Fruit fly (Drosophila melanogaster) whole organism, embryonic: ENCODE measurements around the gene Mis12.

Experiments used
- Abd-B ChIP-seq: fragments of 200-800 bp; sonication (Bioruptor generic); optimal IDR thresholded peaks from 2 replicates; lab custom pipeline; 2018; ENCODE audit warnings: missing biosample characterization, mild to moderate bottlenecking, missing genetic modification characterization, moderate library complexity
- Aef1 ChIP-seq: fragments of 200-800 bp; sonication (Bioruptor generic); IDR thresholded peaks from 3 replicates; pipeline ENCODE4 v1.3.6; 2022; ENCODE audit warnings: missing biosample characterization, missing genetic modification characterization
- CG1024 ChIP-seq: fragments of 200-800 bp; sonication (Bioruptor generic); IDR thresholded peaks from 2 replicates; pipeline ENCODE4 v1.3.6; 2022; ENCODE audit warnings: missing biosample characterization, missing genetic modification characterization
- CG10321 ChIP-seq: fragments of 200-800 bp; sonication (Bioruptor generic); IDR thresholded peaks from 2 replicates; pipeline ENCODE4 v1.3.6; 2022; ENCODE audit warnings: missing biosample characterization, missing genetic modification characterization
- CG11695 ChIP-seq: fragments of 200-800 bp; sonication (Bioruptor generic); IDR thresholded peaks from 3 replicates; pipeline ENCODE4 v1.3.6; 2022; ENCODE audit warnings: missing biosample characterization, missing genetic modification characterization
- CG12071 ChIP-seq: fragments of 200-800 bp; sonication (Bioruptor generic); optimal IDR thresholded peaks from 3 replicates; lab custom pipeline; 2018; ENCODE audit warnings: missing biosample characterization, mild to moderate bottlenecking, missing genetic modification characterization
- CG12744 ChIP-seq: fragments of 200-800 bp; sonication (Bioruptor generic); optimal IDR thresholded peaks from 2 replicates; lab custom pipeline; 2016; ENCODE audit warnings: missing biosample characterization, missing genetic modification characterization
- CG13894 ChIP-seq: fragments of 200-800 bp; sonication (Bioruptor generic); optimal IDR thresholded peaks from 3 replicates; lab custom pipeline; 2018; ENCODE audit warnings: missing biosample characterization, mild to moderate bottlenecking, missing genetic modification characterization, moderate library complexity
- CG15011 ChIP-seq: fragments of 200-800 bp; sonication (Bioruptor generic); optimal IDR thresholded peaks from 3 replicates; lab custom pipeline; 2018; ENCODE audit warnings: missing biosample characterization, mild to moderate bottlenecking, missing genetic modification characterization
- CG15696 ChIP-seq: fragments of 200-800 bp; sonication (Bioruptor generic); optimal IDR thresholded peaks from 2 replicates; lab custom pipeline; 2019; ENCODE audit warnings: missing biosample characterization, mild to moderate bottlenecking, missing genetic modification characterization, moderate library complexity
- CG16815 ChIP-seq: fragments of 200-800 bp; sonication (Bioruptor generic); optimal IDR thresholded peaks from 3 replicates; lab custom pipeline; 2017; ENCODE audit warnings: missing biosample characterization, mild to moderate bottlenecking, missing genetic modification characterization
- CG16863 ChIP-seq: fragments of 200-800 bp; sonication (Bioruptor generic); optimal IDR thresholded peaks from 3 replicates; lab custom pipeline; 2016; ENCODE audit warnings: missing biosample characterization, missing genetic modification characterization
- CG18262 ChIP-seq: fragments of 200-800 bp; optimal IDR thresholded peaks from 3 replicates; lab custom pipeline; 2019; ENCODE audit warnings: missing biosample characterization, mild to moderate bottlenecking, missing genetic modification characterization, moderate library complexity
- CG2202 ChIP-seq: fragments of 200-800 bp; sonication (Bioruptor generic); optimal IDR thresholded peaks from 2 replicates; lab custom pipeline; 2018; ENCODE audit warnings: missing biosample characterization, mild to moderate bottlenecking, missing genetic modification characterization
- CG2889 ChIP-seq: fragments of 200-800 bp; sonication (Bioruptor generic); IDR thresholded peaks from 3 replicates; pipeline ENCODE4 v1.3.6; 2022; ENCODE audit warnings: missing biosample characterization, missing genetic modification characterization
- CG42726 ChIP-seq: fragments of 200-800 bp; sonication (Bioruptor generic); IDR thresholded peaks from 2 replicates; pipeline ENCODE4 v1.3.6; 2022; ENCODE audit warnings: missing biosample characterization, missing genetic modification characterization; ENCODE audit not compliant: partially characterized antibody
- CG43689 ChIP-seq: fragments of 200-800 bp; sonication (Bioruptor generic); IDR thresholded peaks from 2 replicates; pipeline ENCODE4 v1.3.6; 2022; ENCODE audit warnings: missing biosample characterization, missing genetic modification characterization
- CG4820 ChIP-seq: fragments of 200-800 bp; sonication (Bioruptor generic); optimal IDR thresholded peaks from 3 replicates; lab custom pipeline; 2016; ENCODE audit warnings: missing biosample characterization, missing genetic modification characterization
- CG6175 ChIP-seq: fragments of 200-800 bp; sonication (Bioruptor generic); IDR thresholded peaks from 3 replicates; pipeline ENCODE4 v1.3.6; 2022; ENCODE audit warnings: missing biosample characterization, missing genetic modification characterization
- CG7556 ChIP-seq: fragments of 200-800 bp; sonication (Bioruptor generic); optimal IDR thresholded peaks from 2 replicates; lab custom pipeline; 2017; ENCODE audit warnings: missing biosample characterization, mild to moderate bottlenecking, missing genetic modification characterization
- CG8089 ChIP-seq: fragments of 200-800 bp; sonication (Bioruptor generic); optimal IDR thresholded peaks from 3 replicates; lab custom pipeline; 2016; ENCODE audit warnings: missing biosample characterization, missing genetic modification characterization
- CG9876 ChIP-seq: fragments of 200-800 bp; sonication (Bioruptor generic); optimal IDR thresholded peaks from 2 replicates; lab custom pipeline; 2016; ENCODE audit warnings: missing biosample characterization, missing genetic modification characterization
- ERR ChIP-seq: fragments of 200-800 bp; sonication (Bioruptor generic); optimal IDR thresholded peaks from 2 replicates; lab custom pipeline; 2016; ENCODE audit warnings: missing biosample characterization, missing genetic modification characterization
- Fer1 ChIP-seq: fragments of 200-800 bp; sonication (Bioruptor generic); optimal IDR thresholded peaks from 2 replicates; lab custom pipeline; 2017; ENCODE audit warnings: missing biosample characterization, mild to moderate bottlenecking, missing genetic modification characterization
- H2.0 ChIP-seq: fragments of 200-800 bp; sonication (Bioruptor generic); IDR thresholded peaks from 2 replicates; pipeline ENCODE4 v1.3.6; 2022; ENCODE audit warnings: missing biosample characterization, missing genetic modification characterization
- Max ChIP-seq: fragments of 200-800 bp; sonication (Bioruptor generic); optimal IDR thresholded peaks from 2 replicates; lab custom pipeline; 2016; ENCODE audit warnings: missing biosample characterization, mild to moderate bottlenecking, missing genetic modification characterization
- NC2β ChIP-seq: fragments of 200-800 bp; sonication (Bioruptor generic); optimal IDR thresholded peaks from 2 replicates; lab custom pipeline; 2016; ENCODE audit warnings: missing biosample characterization, missing genetic modification characterization
- Ravus ChIP-seq: fragments of 200-800 bp; sonication (Bioruptor generic); IDR thresholded peaks from 2 replicates; pipeline ENCODE4 v1.3.6; 2022; ENCODE audit warnings: missing biosample characterization, missing genetic modification characterization
- Usf ChIP-seq: fragments of 200-800 bp; sonication (Bioruptor generic); optimal IDR thresholded peaks from 2 replicates; lab custom pipeline; 2017; ENCODE audit warnings: missing genotype, missing biosample characterization, missing genetic modification characterization
- bbx ChIP-seq: fragments of 200-800 bp; sonication (Bioruptor generic); IDR thresholded peaks from 2 replicates; pipeline ENCODE4 v1.3.6; 2022; ENCODE audit warnings: missing biosample characterization, missing genetic modification characterization; ENCODE audit not compliant: partially characterized antibody
- btn ChIP-seq: fragments of 200-800 bp; sonication (Bioruptor generic); optimal IDR thresholded peaks from 2 replicates; lab custom pipeline; 2016; ENCODE audit warnings: missing biosample characterization, missing genetic modification characterization
- cwo ChIP-seq: fragments of 200-800 bp; sonication (Bioruptor generic); optimal IDR thresholded peaks from 3 replicates; lab custom pipeline; 2017; ENCODE audit warnings: missing biosample characterization, missing genetic modification characterization, mild to moderate bottlenecking, moderate library complexity, missing genetic modification reagents
- dimm ChIP-seq: fragments of 200-800 bp; sonication (Bioruptor generic); IDR thresholded peaks from 2 replicates; pipeline ENCODE4 v1.3.6; 2022; ENCODE audit warnings: missing biosample characterization, missing genetic modification characterization
- eve ChIP-seq, 2 experiments: fragments of >200 bp; optimal IDR thresholded peaks; 2 replicates each; lab custom pipeline; 2017; ENCODE audit warnings: missing biosample characterization in 2 of 2, missing genetic modification characterization in 2 of 2
- eyg ChIP-seq: fragments of 200-800 bp; sonication (Bioruptor generic); optimal IDR thresholded peaks from 3 replicates; lab custom pipeline; 2016; ENCODE audit warnings: missing biosample characterization, missing genetic modification characterization
- fd96Cb ChIP-seq: fragments of 200-800 bp; sonication (Bioruptor generic); optimal IDR thresholded peaks from 2 replicates; lab custom pipeline; 2018; ENCODE audit warnings: missing biosample characterization, mild to moderate bottlenecking, missing genetic modification characterization, moderate library complexity
- grn ChIP-seq: fragments of 200-800 bp; sonication (Bioruptor generic); optimal IDR thresholded peaks from 3 replicates; lab custom pipeline; 2017; ENCODE audit warnings: missing biosample characterization, missing genetic modification characterization
- hb ChIP-seq: fragments of 200-800 bp; sonication (Bioruptor generic); IDR thresholded peaks from 3 replicates; pipeline ENCODE4 v1.3.6; 2022; ENCODE audit warnings: missing biosample characterization, missing genetic modification characterization; ENCODE audit not compliant: partially characterized antibody
- jumu ChIP-seq: fragments of 200-800 bp; sonication (Bioruptor generic); optimal IDR thresholded peaks from 3 replicates; lab custom pipeline; 2016; ENCODE audit warnings: missing biosample characterization, missing genetic modification characterization
- mam ChIP-seq: fragments of 200-800 bp; sonication (Bioruptor generic); optimal IDR thresholded peaks from 3 replicates; lab custom pipeline; 2016; ENCODE audit warnings: missing biosample characterization, missing genetic modification characterization
- mirr ChIP-seq: fragments of 200-800 bp; sonication (Bioruptor generic); optimal IDR thresholded peaks from 3 replicates; lab custom pipeline; 2018; ENCODE audit warnings: missing biosample characterization, mild to moderate bottlenecking, missing genetic modification characterization
- mld ChIP-seq: fragments of 200-800 bp; sonication (Bioruptor generic); IDR thresholded peaks from 3 replicates; pipeline ENCODE4 v1.3.6; 2022; ENCODE audit warnings: missing biosample characterization, missing genetic modification characterization; ENCODE audit not compliant: partially characterized antibody
- pfk ChIP-seq: fragments of 200-800 bp; sonication (Bioruptor generic); optimal IDR thresholded peaks from 2 replicates; lab custom pipeline; 2018; ENCODE audit warnings: missing biosample characterization, mild to moderate bottlenecking, missing genetic modification characterization, moderate library complexity
- pita ChIP-seq: fragments of 200-800 bp; sonication (Bioruptor generic); optimal IDR thresholded peaks from 2 replicates; lab custom pipeline; 2017; ENCODE audit warnings: missing biosample characterization, mild to moderate bottlenecking, missing genetic modification characterization
- prd ChIP-seq, 3 experiments: fragments of >200 bp in 2 of 3; fragments of 200-800 bp in 1 of 3; sonication (Bioruptor generic) in 1 of 3; optimal IDR thresholded peaks in 2 of 3; IDR thresholded peaks in 1 of 3; 2 replicates in 2 of 3; 3 replicates in 1 of 3; pipeline versions ENCODE4 v1.3.6 to Lab custom; 2017 to 2022; ENCODE audit warnings: missing biosample characterization in 1 of 3, missing genetic modification characterization in 1 of 3
- sqz ChIP-seq: fragments of 200-800 bp; sonication (Bioruptor generic); optimal IDR thresholded peaks from 3 replicates; lab custom pipeline; 2018; ENCODE audit warnings: missing biosample characterization, mild to moderate bottlenecking, missing genetic modification characterization
- sug ChIP-seq: fragments of 200-800 bp; optimal IDR thresholded peaks from 2 replicates; lab custom pipeline; 2019; ENCODE audit warnings: missing biosample characterization, mild to moderate bottlenecking, missing genetic modification characterization, moderate library complexity
- tio ChIP-seq: fragments of 200-800 bp; sonication (Bioruptor generic); optimal IDR thresholded peaks from 2 replicates; lab custom pipeline; 2017; ENCODE audit warnings: missing biosample characterization, missing genetic modification characterization, inconsistent platforms
- z ChIP-seq: fragments of 200-800 bp; sonication (Bioruptor generic); IDR thresholded peaks from 3 replicates; pipeline ENCODE4 v1.3.6; 2022; ENCODE audit warnings: missing biosample characterization, missing genetic modification characterization

The Mis12 gene

dm6 chr3L:6968961-6969814 lies at the start of gene Mis12, which contains the start of gene CG9953 (continued):
- TF ChIP-seq eyg (no peak), bbx (GFP tag; lab: Robert Waterston, UW) (no peak), pita (GFP tag; lab: Kevin White, UChicago) (no peak), CG1024 (GFP tag; lab: Robert Waterston, UW) (peak; percentile 39; the same call in 1 of the 2 replicates), CG9876 (GFP tag; lab: Kevin White, UChicago) (no peak), CG42726 (no peak), mam (no peak), ERR (no peak), NC2β (GFP tag; lab: Kevin White, UChicago) (no peak), Aef1 (GFP tag; lab: Robert Waterston, UW) (no peak), CG10321 (GFP tag; lab: Robert Waterston, UW) (no peak), CG8089 (GFP tag; lab: Kevin White, UChicago) (no peak), CG13894 (no peak), Usf (peak; percentile 20), cwo (GFP tag; lab: Kevin White, UChicago) (no peak), btn (no peak), jumu (GFP tag; lab: Kevin White, UChicago) (no peak), mld (GFP tag; lab: Robert Waterston, UW) (no peak), sqz (GFP tag; lab: Kevin White, UChicago) (no peak), prd (optimal IDR thresholded peaks at IDR 0.05; lab: Kevin White, UChicago) (no peak), prd (GFP tag; IDR thresholded peaks at IDR 0.05; lab: Robert Waterston, UW) (peak; percentile 38; the same call in 2 of the 3 replicates), mirr (no peak), H2.0 (GFP tag; lab: Robert Waterston, UW) (peak; percentile 21), pfk (GFP tag; lab: Kevin White, UChicago) (no peak), CG7556 (GFP tag; lab: Kevin White, UChicago) (peak; percentile 47), CG12071 (GFP tag; lab: Kevin White, UChicago) (no peak), CG43689 (GFP tag; lab: Robert Waterston, UW) (no peak), Max (peak; percentile 17), CG4820 (GFP tag; lab: Kevin White, UChicago) (peak; percentile 16), CG15011 (no peak), CG16863 (GFP tag; lab: Kevin White, UChicago) (no peak), Fer1 (GFP tag; lab: Kevin White, UChicago) (no peak), eve (GFP tag; optimal IDR thresholded peaks at IDR 0.05; lab: Kevin White, UChicago) (no peak), CG15696 (tag; lab: Kevin White, UChicago) (no peak), Abd-B (peak; percentile 32), CG2889 (GFP tag; lab: Robert Waterston, UW) (peak; percentile 41; the same call in 1 of the 3 replicates), tio (GFP tag; lab: Kevin White, UChicago) (peak; percentile 68), CG12744 (no peak), fd96Cb (tag; lab: Kevin White, UChicago) (no peak), CG18262 (tag; lab: Kevin White, UChicago) (peak; percentile 57), hb (GFP tag; lab: Robert Waterston, UW) (no peak), sug (tag; lab: Kevin White, UChicago) (peak; percentile 7), grn (GFP tag; lab: Kevin White, UChicago) (no peak), CG2202 (tag; lab: Kevin White, UChicago) (no peak), z (no peak), CG16815 (GFP tag; lab: Kevin White, UChicago) (peak; percentile 37), CG6175 (GFP tag; lab: Robert Waterston, UW) (no peak), Ravus (GFP tag; lab: Robert Waterston, UW) (no peak), CG11695 (0 out of 3 replicates have a peak, but pooled peaks have one; percentile 27), dimm (GFP tag; lab: Robert Waterston, UW) (no peak)
